Worm (Caenorhabditis elegans) whole organism, early embryonic: Measurements from ENCODE around the gene fbxa-78.

Experiments used
- F13C5.2 ChIP-seq: sonication (generic microtip); optimal IDR thresholded peaks from 2 replicates; lab custom pipeline; 2017; ENCODE audit warnings: mild to moderate bottlenecking, missing genetic modification characterization, inconsistent platforms, missing compliant biosample characterization
- ama-1 ChIP-seq: fragments of 150-350 bp; optimal IDR thresholded peaks from 2 replicates; lab custom pipeline; 2014

- TF ChIP-seq ama-1 (lab: Kevin White, UChicago) (no peak), F13C5.2 (no peak)
Measured at ce11 chrIII:1220012-1220411, 38.2 kb downstream of the fbxa-78 start.
